Fruit fly (Drosophila melanogaster) whole organism: ENCODE results near the gene CG34348.

ENCODE experiments used
- CG8478 ChIP-seq: fragments of >200 bp; optimal IDR thresholded peaks from 2 replicates; lab custom pipeline; 2018; ENCODE audit warnings: inconsistent platforms
- Dll ChIP-seq: fragments of >200 bp; optimal IDR thresholded peaks from 2 replicates; lab custom pipeline; 2017
- EcR ChIP-seq, 2 experiments: fragments of >200 bp; optimal IDR thresholded peaks; 2 replicates each; lab custom pipeline; 2017; ENCODE audit warnings: missing biosample characterization in 2 of 2, missing genetic modification characterization in 2 of 2, missing genetic modification reagents in 2 of 2
- pan ChIP-seq: fragments of >200 bp; optimal IDR thresholded peaks from 2 replicates; lab custom pipeline; 2017
- psq ChIP-seq: fragments of >200 bp; optimal IDR thresholded peaks from 2 replicates; lab custom pipeline; 2017
- usp ChIP-seq: fragments of >200 bp; optimal IDR thresholded peaks from 2 replicates; lab custom pipeline; 2017; ENCODE audit warnings: missing biosample characterization, missing genetic modification characterization, mixed read lengths

CG34348 gene

dm6 chrX:11339868-11340548 lies at the start of gene CG34348, which contains the start of gene Kap3:
CG34348 (plus strand) TSS chrX:11339873.
Kap3 (minus strand) TSS chrX:11340084.
- TF ChIP-seq Dll (lab: Kevin White, UChicago): no peak
- TF ChIP-seq EcR (GFP tag; optimal IDR thresholded peaks at IDR 0.05; lab: Kevin White, UChicago): no peak
- no peak for TF ChIP-seq usp (GFP tag; lab: Kevin White, UChicago)
- TF ChIP-seq CG8478 (lab: Kevin White, UChicago): no peak
- TF ChIP-seq pan: no peak
- TF ChIP-seq psq (lab: Kevin White, UChicago): no peak

DNA sequence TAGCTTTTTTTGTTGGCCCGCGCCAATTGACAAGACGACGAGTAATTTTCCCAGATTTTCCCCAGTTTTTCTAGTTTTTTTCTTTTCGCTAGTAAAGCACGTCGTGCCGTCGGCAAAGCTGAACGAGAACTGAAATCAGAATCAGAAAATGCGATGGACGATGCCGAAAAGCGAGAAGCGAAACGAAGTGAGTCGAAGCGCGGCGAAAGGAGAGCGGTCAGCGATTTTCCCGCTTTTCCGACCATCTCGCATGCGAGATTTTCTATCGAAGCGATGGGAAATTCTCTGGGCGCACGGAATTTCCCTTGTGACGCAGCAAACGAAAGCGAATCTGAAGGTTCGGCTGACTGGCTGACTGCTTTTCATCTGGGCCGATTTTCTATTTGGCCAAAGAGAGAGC lies 46.1 kb upstream of the CG34348 start:
- TF ChIP-seq psq (lab: Kevin White, UChicago): no peak
- TF ChIP-seq EcR (GFP tag; optimal IDR thresholded peaks at IDR 0.05; lab: Kevin White, UChicago): no peak

DNA sequence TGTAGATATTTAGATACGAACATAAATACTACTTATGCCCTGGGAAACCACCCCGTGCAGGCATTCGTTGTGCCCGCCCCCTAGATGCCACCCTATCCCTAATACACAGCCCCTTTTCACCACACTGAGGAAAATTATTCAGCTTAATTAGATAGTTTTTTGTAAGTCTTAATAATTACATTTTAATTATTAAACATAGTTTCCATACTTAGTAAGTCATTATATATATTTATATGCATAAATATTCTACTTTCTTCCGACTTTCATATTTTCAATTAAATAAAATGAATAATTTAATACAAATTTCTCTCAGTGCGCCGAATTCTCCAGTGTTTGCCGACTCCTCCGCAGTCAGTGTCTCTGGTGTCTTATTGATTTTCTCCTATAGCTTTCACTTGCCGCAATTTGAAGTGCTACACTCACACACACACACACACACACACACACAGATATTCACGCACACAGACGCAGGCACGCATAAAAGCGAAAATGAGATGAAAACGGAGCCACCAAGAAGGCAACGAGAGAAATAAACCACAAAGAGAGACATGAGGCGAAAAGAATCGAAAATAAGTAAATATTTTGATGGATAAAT lies 44.2 kb upstream of the CG34348 start:
- TF ChIP-seq psq (lab: Kevin White, UChicago) (no peak), usp (GFP tag; lab: Kevin White, UChicago) (no peak), Dll (lab: Kevin White, UChicago) (no peak), CG8478 (lab: Kevin White, UChicago) (no peak), pan (no peak), EcR (GFP tag; optimal IDR thresholded peaks at IDR 0.05; lab: Kevin White, UChicago) (no peak)

DNA sequence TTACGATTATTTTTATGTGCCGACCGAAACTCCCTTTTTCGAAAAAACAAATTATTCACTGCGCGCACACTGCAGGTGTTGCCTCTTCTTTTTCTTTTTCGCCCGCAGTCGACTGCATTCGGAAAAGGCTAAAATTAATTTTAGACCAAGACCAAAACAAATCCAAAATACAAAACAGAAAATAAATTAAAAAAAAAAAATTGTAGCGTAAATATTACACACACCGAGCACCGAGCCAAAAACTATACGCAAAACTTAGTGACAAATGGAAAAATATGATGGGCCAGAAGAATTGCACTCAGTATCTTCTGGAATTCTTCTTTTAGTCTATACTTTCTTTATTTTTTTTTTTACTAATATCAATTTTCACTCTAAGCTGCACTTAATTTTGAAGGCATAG lies 37.0 kb upstream of the CG34348 start, which contains the start of gene CG44422:
Gene CG44422 (minus strand): TSS at position 101 of the 400 bp plus-strand sequence.
- TF ChIP-seq pan (no peak), CG8478 (lab: Kevin White, UChicago) (no peak), psq (lab: Kevin White, UChicago) (no peak), Dll (lab: Kevin White, UChicago) (no peak), EcR (GFP tag; optimal IDR thresholded peaks at IDR 0.05; lab: Kevin White, UChicago) (no peak), usp (GFP tag; lab: Kevin White, UChicago) (no peak)

DNA sequence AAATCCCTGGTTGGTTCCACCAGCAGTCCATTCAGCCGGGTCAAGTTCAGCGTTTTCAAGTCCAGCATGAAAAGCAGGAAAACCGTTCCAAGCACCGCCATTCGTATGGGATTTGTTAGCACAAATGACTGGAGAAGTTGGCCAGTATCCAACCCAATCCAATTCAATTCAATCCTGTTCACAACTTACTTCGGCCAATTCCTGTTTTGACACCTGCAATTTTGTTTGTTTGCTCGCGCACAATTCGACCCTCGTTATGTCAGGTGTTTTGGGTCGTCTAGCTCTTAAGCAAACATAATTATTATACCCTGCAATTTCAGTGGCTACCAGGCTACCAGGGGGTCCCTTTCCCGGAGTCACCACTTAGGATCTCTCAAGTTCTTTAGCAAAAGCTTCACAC lies 28.6 kb upstream of the CG34348 start, which contains the start of gene Ir10a:
Gene Ir10a (minus strand): TSS at position 101 of the 400 bp plus-strand sequence.
- TF ChIP-seq usp (GFP tag; lab: Kevin White, UChicago) (no peak), Dll (lab: Kevin White, UChicago) (no peak), psq (lab: Kevin White, UChicago) (no peak), CG8478 (lab: Kevin White, UChicago) (no peak), pan (no peak)

DNA sequence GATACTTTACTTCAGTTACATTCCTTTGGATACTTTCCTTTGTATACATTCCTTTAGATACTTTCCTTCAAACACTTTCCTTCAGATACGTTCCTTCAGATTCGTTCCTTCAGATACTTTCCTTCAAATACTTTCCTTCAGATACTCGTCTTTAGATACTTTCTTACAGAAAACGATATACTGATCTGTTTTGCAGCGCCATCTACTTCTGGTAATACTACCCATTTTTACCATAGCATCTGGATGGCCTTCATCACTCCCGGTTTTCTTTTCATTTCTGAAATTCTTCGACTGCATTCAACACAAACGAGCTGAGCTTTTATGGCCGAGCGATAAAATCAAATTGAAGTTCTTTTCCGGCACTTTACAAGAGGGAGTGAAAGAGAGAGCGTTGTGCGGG lies 19.8 kb upstream of the CG34348 start:
- TF ChIP-seq usp (GFP tag; lab: Kevin White, UChicago): no peak
- no peak for TF ChIP-seq pan
- no peak for TF ChIP-seq Dll (lab: Kevin White, UChicago)
- no peak for TF ChIP-seq EcR (GFP tag; optimal IDR thresholded peaks at IDR 0.05; lab: Kevin White, UChicago)

DNA sequence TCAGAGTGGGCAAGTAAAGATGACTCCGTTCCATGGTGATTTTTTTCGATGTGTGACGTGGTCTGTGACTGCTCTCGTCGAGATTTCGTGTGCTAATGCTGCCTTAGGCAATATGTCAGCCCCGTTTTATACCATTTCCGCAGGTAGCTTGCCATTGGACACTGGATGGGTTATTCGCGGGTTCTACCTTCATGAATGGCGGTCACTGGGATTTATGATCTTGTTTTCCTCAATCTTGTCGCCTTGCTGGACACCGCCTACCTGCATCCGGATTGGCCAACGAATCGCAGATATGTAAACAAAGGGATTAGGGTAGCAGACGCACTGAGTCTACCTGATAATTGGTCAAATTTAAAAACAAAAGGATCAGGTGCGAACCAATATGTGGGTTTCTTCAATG lies 17.4 kb upstream of the CG34348 start, which contains the start of gene sisA:
Gene sisA (minus strand): TSS at position 101 of the 400 bp plus-strand sequence.
- TF ChIP-seq CG8478 (lab: Kevin White, UChicago) (no peak), usp (GFP tag; lab: Kevin White, UChicago) (no peak), psq (lab: Kevin White, UChicago) (no peak), pan (no peak), Dll (lab: Kevin White, UChicago) (no peak)

dm6 chrX:11322659-11323058 lies 17.0 kb upstream of the CG34348 start:
- no peak for TF ChIP-seq pan
- no peak for TF ChIP-seq CG8478 (lab: Kevin White, UChicago)
- TF ChIP-seq usp (GFP tag; lab: Kevin White, UChicago): no peak
- no peak for TF ChIP-seq Dll (lab: Kevin White, UChicago)
- no peak for TF ChIP-seq psq (lab: Kevin White, UChicago)
- no peak for TF ChIP-seq EcR (GFP tag; optimal IDR thresholded peaks at IDR 0.05; lab: Kevin White, UChicago)

- no peak for TF ChIP-seq Dll (lab: Kevin White, UChicago)
- peak; percentile 41 for TF ChIP-seq CG8478 (lab: Kevin White, UChicago)
These were observed 14.4 kb upstream of the CG34348 start, which contains the start of gene Gapvd1 for dm6 chrX:11325175-11325768. Gapvd1 (plus strand) TSS chrX:11325385.

DNA sequence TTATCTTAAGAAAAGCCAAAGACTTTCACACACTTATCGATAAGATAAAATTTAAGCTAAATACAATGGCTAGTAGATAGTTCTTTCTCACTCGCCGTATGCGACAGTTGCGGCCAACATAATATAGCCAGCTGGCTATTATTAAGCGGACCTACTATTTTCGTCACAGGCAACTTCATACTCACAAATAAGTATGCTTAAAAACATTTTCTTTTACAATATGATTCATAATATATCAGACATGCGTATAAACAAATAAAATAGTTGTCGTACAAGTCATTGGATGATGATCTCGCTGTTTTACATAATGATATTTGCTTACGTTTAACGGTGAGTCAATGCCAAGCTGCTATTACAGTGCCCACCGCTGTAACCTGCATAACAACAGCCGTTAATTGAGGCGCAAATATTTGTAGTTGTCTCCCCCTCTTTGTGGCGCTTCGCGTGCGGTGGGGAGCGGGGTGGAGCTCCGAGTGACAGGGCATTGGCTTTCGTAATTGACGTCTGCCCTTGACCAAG lies 13.4 kb upstream of the CG34348 start:
- TF ChIP-seq Dll (lab: Kevin White, UChicago) (peak; percentile 11), usp (GFP tag; lab: Kevin White, UChicago) (no peak)

DNA sequence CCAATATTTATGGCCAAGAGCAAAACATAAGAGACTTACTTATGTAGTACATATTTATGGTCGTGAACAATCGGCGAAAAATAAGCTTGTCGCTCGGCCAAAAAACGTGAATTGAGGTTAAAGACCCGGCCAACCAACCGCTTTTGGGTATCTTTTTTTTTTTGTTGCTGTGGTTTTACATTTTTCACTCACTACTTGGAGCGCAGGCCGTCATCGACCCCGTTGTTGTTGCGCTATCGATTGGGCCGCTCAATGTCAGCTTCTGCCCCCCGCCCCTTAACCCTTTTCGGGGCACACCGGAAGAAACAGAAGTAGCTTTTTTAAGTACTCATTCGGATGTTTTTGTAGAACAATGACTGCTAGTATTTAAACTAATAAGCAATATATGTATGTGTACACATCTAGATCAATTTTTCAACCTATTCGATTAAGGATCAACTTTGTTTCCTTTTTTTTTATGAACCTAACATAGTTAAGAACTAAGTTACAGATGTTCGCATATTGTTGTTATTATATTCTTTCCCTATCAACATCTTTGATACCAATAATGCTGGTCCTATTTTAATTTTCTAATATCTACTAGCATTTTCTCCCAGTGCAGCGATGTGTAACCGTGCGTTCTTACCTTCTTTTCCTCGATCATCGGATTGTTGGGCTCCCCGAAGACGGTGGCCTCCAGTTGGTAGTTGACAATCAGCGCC lies 1.5 kb upstream of the CG34348 start:
- TF ChIP-seq usp (GFP tag; lab: Kevin White, UChicago) (no peak), EcR (GFP tag; optimal IDR thresholded peaks at IDR 0.05; lab: Kevin White, UChicago) (no peak)
